Worm (Caenorhabditis elegans) whole organism, L1 larva: ENCODE results near the gene ZK867.2.

Source experiments
- C04F5.9 ChIP-seq: sonication (generic microtip); optimal IDR thresholded peaks from 2 replicates; lab custom pipeline; 2016; ENCODE audit warnings: missing genetic modification characterization, missing compliant biosample characterization
- C34B4.2 ChIP-seq: sonication (generic microtip); optimal IDR thresholded peaks from 2 replicates; lab custom pipeline; 2017; ENCODE audit warnings: mild to moderate bottlenecking, missing genetic modification characterization, missing compliant biosample characterization
- Y116A8C.19 ChIP-seq: sonication (generic microtip); optimal IDR thresholded peaks from 2 replicates; lab custom pipeline; 2016; ENCODE audit warnings: missing compliant biosample characterization, missing genetic modification characterization, borderline replicate concordance
- ceh-63 ChIP-seq: fragments of 200-800 bp; sonication (Bioruptor generic); optimal IDR thresholded peaks from 2 replicates; lab custom pipeline; 2018; ENCODE audit warnings: mild to moderate bottlenecking, missing genetic modification characterization, missing compliant biosample characterization
- ceh-8 ChIP-seq: fragments of 200-800 bp; sonication (Bioruptor generic); optimal IDR thresholded peaks from 2 replicates; lab custom pipeline; 2018; ENCODE audit warnings: mild to moderate bottlenecking, missing genetic modification characterization, moderate library complexity, missing compliant biosample characterization
- dpl-1 ChIP-seq, 3 experiments: fragments of 150-350 bp in 2 of 3; sonication (generic microtip) in 1 of 3; optimal IDR thresholded peaks; 2 replicates each; lab custom pipeline; 2014 to 2017; ENCODE audit warnings: missing biosample characterization in 3 of 3, missing genetic modification characterization in 3 of 3, missing genetic modification reagents in 3 of 3
- dsc-1 ChIP-seq: sonication (generic microtip); optimal IDR thresholded peaks from 2 replicates; lab custom pipeline; 2016; ENCODE audit warnings: mild to moderate bottlenecking, missing genetic modification characterization, missing compliant biosample characterization
- efl-3 ChIP-seq: fragments of 200-800 bp; sonication (Bioruptor generic); optimal IDR thresholded peaks from 2 replicates; lab custom pipeline; 2018; ENCODE audit warnings: mild to moderate bottlenecking, missing genetic modification characterization, missing compliant biosample characterization
- egl-27 ChIP-seq, 2 experiments: fragments of 150-350 bp in 1 of 2; sonication (generic microtip); optimal IDR thresholded peaks; 3 replicates each; lab custom pipeline; 2017 to 2018; ENCODE audit warnings: missing biosample characterization in 2 of 2, missing genetic modification characterization in 2 of 2, missing genetic modification reagents in 2 of 2
- elt-2 ChIP-seq: sonication (generic microtip); optimal IDR thresholded peaks from 2 replicates; lab custom pipeline; 2016; ENCODE audit warnings: missing genetic modification characterization, mild to moderate bottlenecking, inconsistent platforms, missing compliant biosample characterization, missing genetic modification reagents
- elt-3 ChIP-seq, 6 experiments: fragments of 150-350 bp in 1 of 6; sonication (generic microtip); optimal IDR thresholded peaks; 2 replicates each; lab custom pipeline; 2017 to 2018; ENCODE audit warnings: missing biosample characterization in 6 of 6, missing genetic modification characterization in 6 of 6, inconsistent platforms in 1 of 6
- ets-5 ChIP-seq: fragments of 200-800 bp; sonication (Bioruptor generic); IDR thresholded peaks from 2 replicates; pipeline ENCODE4 v1.3.6; 2022; ENCODE audit warnings: missing genetic modification characterization, missing compliant biosample characterization
- fkh-4 ChIP-seq: sonication (generic microtip); optimal IDR thresholded peaks from 2 replicates; lab custom pipeline; 2016; ENCODE audit warnings: missing compliant biosample characterization, missing genetic modification characterization, borderline replicate concordance
- fos-1 ChIP-seq: fragments of 150-350 bp; optimal IDR thresholded peaks from 2 replicates; lab custom pipeline; 2014; ENCODE audit warnings: missing biosample characterization, missing genetic modification characterization
- grh-1 ChIP-seq: fragments of 200-800 bp; sonication (Bioruptor generic); IDR thresholded peaks from 2 replicates; pipeline ENCODE4 v1.3.6; 2022; ENCODE audit warnings: missing genetic modification reagents, missing genetic modification characterization, missing compliant biosample characterization
- irx-1 ChIP-seq: sonication (generic microtip); optimal IDR thresholded peaks from 2 replicates; lab custom pipeline; 2016; ENCODE audit warnings: missing genetic modification characterization, missing compliant biosample characterization
- isw-1 ChIP-seq: fragments of 200-800 bp; sonication (Bioruptor generic); IDR thresholded peaks from 2 replicates; pipeline ENCODE4 v1.3.6; 2022; ENCODE audit warnings: missing genetic modification characterization, missing compliant biosample characterization
- lin-15B ChIP-seq: fragments of 150-350 bp; sonication (generic microtip); optimal IDR thresholded peaks from 3 replicates; lab custom pipeline; 2014; ENCODE audit warnings: missing biosample characterization, missing genetic modification characterization
- lin-35 ChIP-seq, 2 experiments: fragments of 150-350 bp; optimal IDR thresholded peaks; 2 replicates each; lab custom pipeline; 2014; ENCODE audit warnings: missing biosample characterization in 2 of 2, missing genetic modification characterization in 2 of 2, missing genetic modification reagents in 2 of 2
- lsy-2 ChIP-seq, 2 experiments: fragments of 150-350 bp; optimal IDR thresholded peaks; 2 replicates each; lab custom pipeline; 2014; ENCODE audit warnings: missing biosample characterization in 2 of 2, missing genetic modification characterization in 2 of 2
- mab-9 ChIP-seq: fragments of 200-800 bp; sonication (Bioruptor generic); IDR thresholded peaks from 2 replicates; pipeline ENCODE4 v1.3.6; 2022; ENCODE audit warnings: missing genetic modification reagents, missing genetic modification characterization, missing compliant biosample characterization
- mdl-1 ChIP-seq, 2 experiments: fragments of 150-350 bp; optimal IDR thresholded peaks; 2 replicates each; lab custom pipeline; 2014 to 2017; ENCODE audit warnings: missing biosample characterization in 2 of 2, missing genetic modification characterization in 2 of 2, inconsistent platforms in 1 of 2
- mef-2 ChIP-seq: fragments of 150-350 bp; optimal IDR thresholded peaks from 2 replicates; lab custom pipeline; 2014; ENCODE audit warnings: missing biosample characterization, missing genetic modification characterization
- nhr-20 ChIP-seq: sonication (generic microtip); optimal IDR thresholded peaks from 2 replicates; lab custom pipeline; 2016; ENCODE audit warnings: mild to moderate bottlenecking, missing genetic modification characterization, missing compliant biosample characterization
- nhr-237 ChIP-seq: fragments of 150-350 bp; optimal IDR thresholded peaks from 2 replicates; lab custom pipeline; 2014; ENCODE audit warnings: missing biosample characterization, missing genetic modification characterization
- nhr-28 ChIP-seq: fragments of 150-350 bp; optimal IDR thresholded peaks from 2 replicates; lab custom pipeline; 2014; ENCODE audit warnings: missing biosample characterization, missing genetic modification characterization
- nhr-76 ChIP-seq: sonication (generic microtip); optimal IDR thresholded peaks from 2 replicates; lab custom pipeline; 2017; ENCODE audit warnings: missing biosample characterization, missing genetic modification characterization
- nhr-77 ChIP-seq: fragments of 150-350 bp; optimal IDR thresholded peaks from 2 replicates; lab custom pipeline; 2014; ENCODE audit warnings: missing biosample characterization, missing genetic modification characterization
- nhr-90 ChIP-seq: sonication (generic microtip); optimal IDR thresholded peaks from 2 replicates; lab custom pipeline; 2016; ENCODE audit warnings: mild to moderate bottlenecking, missing genetic modification characterization, missing compliant biosample characterization; ENCODE audit not compliant: poor library complexity
- pag-3 ChIP-seq: sonication (generic microtip); optimal IDR thresholded peaks from 2 replicates; lab custom pipeline; 2017; ENCODE audit warnings: missing genetic modification characterization, mild to moderate bottlenecking, missing compliant biosample characterization, antibody characterized with exemption, borderline replicate concordance; ENCODE audit not compliant: insufficient read depth
- pax-3 ChIP-seq: fragments of 200-800 bp; sonication (Bioruptor generic); optimal IDR thresholded peaks from 2 replicates; lab custom pipeline; 2018; ENCODE audit warnings: mild to moderate bottlenecking, missing genetic modification characterization, moderate library complexity, missing compliant biosample characterization
- pqm-1 ChIP-seq: sonication (generic microtip); optimal IDR thresholded peaks from 3 replicates; lab custom pipeline; 2017; ENCODE audit warnings: missing biosample characterization, missing genetic modification characterization
- rnt-1 ChIP-seq: sonication (generic microtip); optimal IDR thresholded peaks from 2 replicates; lab custom pipeline; 2016; ENCODE audit warnings: mild to moderate bottlenecking, missing genetic modification characterization, moderate library complexity, missing compliant biosample characterization
- skn-1 ChIP-seq: fragments of 150-350 bp; optimal IDR thresholded peaks from 2 replicates; lab custom pipeline; 2014; ENCODE audit warnings: missing biosample characterization, missing genetic modification characterization
- snu-23 ChIP-seq: sonication (generic microtip); optimal IDR thresholded peaks from 2 replicates; lab custom pipeline; 2016; ENCODE audit warnings: missing genetic modification characterization, missing compliant biosample characterization
- sox-4 ChIP-seq: sonication (generic microtip); optimal IDR thresholded peaks from 2 replicates; lab custom pipeline; 2016; ENCODE audit warnings: missing genetic modification characterization, missing compliant biosample characterization
- sptf-1 ChIP-seq: fragments of 150-350 bp; optimal IDR thresholded peaks from 2 replicates; lab custom pipeline; 2014; ENCODE audit warnings: missing biosample characterization, missing genetic modification characterization
- sup-37 ChIP-seq: fragments of 200-800 bp; sonication (Bioruptor generic); optimal IDR thresholded peaks from 2 replicates; lab custom pipeline; 2018; ENCODE audit warnings: mild to moderate bottlenecking, missing genetic modification characterization, missing compliant biosample characterization
- tlp-1 ChIP-seq: fragments of 150-350 bp; optimal IDR thresholded peaks from 2 replicates; lab custom pipeline; 2014; ENCODE audit warnings: missing biosample characterization, missing genetic modification characterization
- unc-30 ChIP-seq: sonication (generic microtip); optimal IDR thresholded peaks from 2 replicates; lab custom pipeline; 2017; ENCODE audit warnings: missing biosample characterization, missing genetic modification characterization
- unc-62 ChIP-seq: fragments of 150-350 bp; optimal IDR thresholded peaks from 2 replicates; lab custom pipeline; 2014; ENCODE audit warnings: missing biosample characterization, missing genetic modification reagents, missing genetic modification characterization
- unc-98 ChIP-seq: fragments of 200-800 bp; sonication (Bioruptor generic); IDR thresholded peaks from 2 replicates; pipeline ENCODE4 v1.3.6; 2022; ENCODE audit warnings: missing genetic modification characterization, missing compliant biosample characterization
- vab-15 ChIP-seq: sonication (generic microtip); optimal IDR thresholded peaks from 2 replicates; lab custom pipeline; 2017; ENCODE audit warnings: missing genotype, mild to moderate bottlenecking, missing genetic modification characterization, missing compliant biosample characterization
- ztf-11 ChIP-seq, 2 experiments: sonication (generic microtip); optimal IDR thresholded peaks; 2 replicates each; lab custom pipeline; 2016 to 2017; ENCODE audit warnings: missing genetic modification characterization in 2 of 2, missing biosample characterization in 1 of 2, missing compliant biosample characterization in 1 of 2

ZK867.2 gene

DNA sequence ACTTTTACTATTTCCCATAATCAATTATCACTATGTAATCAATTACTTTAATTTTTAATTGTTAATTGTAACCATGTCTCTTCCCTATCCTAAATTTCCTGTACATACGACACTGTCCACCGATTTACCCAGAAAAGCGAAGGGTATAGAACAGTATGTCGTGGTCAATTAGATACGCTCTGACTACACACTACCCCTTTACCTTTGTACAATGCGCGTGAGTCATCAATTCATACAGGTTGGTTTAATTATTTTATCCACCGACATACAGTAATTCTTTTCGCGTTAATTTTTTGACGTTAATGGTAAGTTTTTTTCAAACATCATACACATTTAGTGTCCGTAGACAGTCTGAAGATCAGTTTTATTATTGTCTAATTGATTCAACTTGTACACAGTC lies 24.9 kb upstream of the ZK867.2 start (continued):
- peak; percentile 89 for TF ChIP-seq grh-1 (GFP tag; lab: Robert Waterston, UW)
- TF ChIP-seq mef-2 (tag; lab: Kevin White, UChicago) = peak; percentile 29
- TF ChIP-seq sptf-1 (tag; lab: Kevin White, UChicago) = no peak
- peak; percentile 17 for TF ChIP-seq pqm-1 (tag; lab: Kevin White, UChicago)
- TF ChIP-seq pag-3 (tag; lab: Kevin White, UChicago) = no peak
- no peak for TF ChIP-seq fkh-4
- peak; percentile 99 for TF ChIP-seq nhr-90
- no peak for TF ChIP-seq ceh-63 (GFP tag; lab: Kevin White, UChicago)
- TF ChIP-seq skn-1 = peak; percentile 90

DNA sequence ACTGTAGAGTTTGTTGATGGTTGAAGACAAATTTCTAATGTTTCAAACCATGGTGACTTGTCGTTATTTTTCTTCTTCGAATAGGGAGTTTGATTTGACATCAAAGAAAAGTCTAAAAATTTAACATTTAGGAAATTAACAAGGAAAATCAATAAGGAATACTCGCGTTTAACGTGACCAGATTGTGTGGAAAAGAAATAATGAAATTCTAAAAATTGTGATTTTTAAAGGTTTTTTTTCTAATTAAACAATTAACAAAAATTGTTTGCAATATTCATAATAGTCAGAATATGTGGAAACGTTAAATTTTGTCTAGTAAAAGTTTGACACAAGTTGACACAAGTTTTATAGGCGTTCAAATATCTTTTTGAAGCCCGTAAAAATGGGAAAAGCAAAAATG lies 18.9 kb upstream of the ZK867.2 start, which contains the start of gene C55B6.4:
Gene C55B6.4 (minus strand): TSS at position 101 of the 400 bp plus-strand sequence.
- TF ChIP-seq dsc-1 (tag; lab: Kevin White, UChicago) (no peak), lin-15B (tag; lab: Kevin White, UChicago) (no peak), elt-2 (tag; lab: Kevin White, UChicago) (no peak), ztf-11 (tag; optimal IDR thresholded peaks at IDR 0.05; lab: Kevin White, UChicago) (no peak), sup-37 (GFP tag; lab: Kevin White, UChicago) (no peak)

DNA sequence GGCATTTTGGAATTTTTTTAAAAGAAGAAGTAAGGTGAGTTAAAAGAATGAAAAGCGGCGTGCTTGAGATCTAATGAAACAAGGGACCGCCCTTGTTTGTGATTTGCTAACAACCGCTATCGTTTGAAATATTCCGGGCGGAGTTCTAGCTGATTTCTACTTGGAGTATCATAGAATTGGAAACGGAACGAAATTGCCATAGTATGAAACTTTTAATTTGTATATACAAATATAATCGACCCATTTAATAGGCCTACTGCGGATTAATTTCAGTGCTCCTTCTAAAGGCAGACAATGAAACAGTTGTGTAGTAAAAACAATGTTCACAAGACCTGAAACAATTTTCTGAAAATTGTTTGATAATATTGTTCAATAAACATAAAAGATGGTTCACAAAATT lies 14.6 kb upstream of the ZK867.2 start, which contains the start of gene C55B6.7:
Gene C55B6.7 (minus strand): TSS at position 101 of the 400 bp plus-strand sequence.
- no peak for TF ChIP-seq lin-15B (tag; lab: Kevin White, UChicago)
- TF ChIP-seq nhr-237 (tag; lab: Kevin White, UChicago) = no peak
- TF ChIP-seq ceh-8 (GFP tag; lab: Kevin White, UChicago) = no peak
- TF ChIP-seq nhr-76 (tag; lab: Kevin White, UChicago) = no peak
- TF ChIP-seq snu-23 (GFP tag; lab: Kevin White, UChicago) = no peak
- TF ChIP-seq vab-15 (tag; lab: Kevin White, UChicago) = no peak
- TF ChIP-seq elt-3 (tag; optimal IDR thresholded peaks at IDR 0.05; lab: Kevin White, UChicago) = no peak
- no peak for TF ChIP-seq nhr-28 (tag; lab: Kevin White, UChicago)
- no peak for TF ChIP-seq C34B4.2 (tag; lab: Kevin White, UChicago)
- no peak for TF ChIP-seq unc-30
- TF ChIP-seq rnt-1 (tag; lab: Kevin White, UChicago) = no peak
- no peak for TF ChIP-seq fos-1 (tag; lab: Kevin White, UChicago)
- TF ChIP-seq dpl-1 (GFP tag; optimal IDR thresholded peaks at IDR 0.05; lab: Kevin White, UChicago) = no peak
- no peak for TF ChIP-seq dsc-1 (tag; lab: Kevin White, UChicago)
- TF ChIP-seq tlp-1 = no peak
- TF ChIP-seq egl-27 (tag; optimal IDR thresholded peaks at IDR 0.05; lab: Kevin White, UChicago) = no peak
- TF ChIP-seq C04F5.9 (tag; lab: Kevin White, UChicago) = no peak
- TF ChIP-seq, all 84 proteins: peak for 0

DNA sequence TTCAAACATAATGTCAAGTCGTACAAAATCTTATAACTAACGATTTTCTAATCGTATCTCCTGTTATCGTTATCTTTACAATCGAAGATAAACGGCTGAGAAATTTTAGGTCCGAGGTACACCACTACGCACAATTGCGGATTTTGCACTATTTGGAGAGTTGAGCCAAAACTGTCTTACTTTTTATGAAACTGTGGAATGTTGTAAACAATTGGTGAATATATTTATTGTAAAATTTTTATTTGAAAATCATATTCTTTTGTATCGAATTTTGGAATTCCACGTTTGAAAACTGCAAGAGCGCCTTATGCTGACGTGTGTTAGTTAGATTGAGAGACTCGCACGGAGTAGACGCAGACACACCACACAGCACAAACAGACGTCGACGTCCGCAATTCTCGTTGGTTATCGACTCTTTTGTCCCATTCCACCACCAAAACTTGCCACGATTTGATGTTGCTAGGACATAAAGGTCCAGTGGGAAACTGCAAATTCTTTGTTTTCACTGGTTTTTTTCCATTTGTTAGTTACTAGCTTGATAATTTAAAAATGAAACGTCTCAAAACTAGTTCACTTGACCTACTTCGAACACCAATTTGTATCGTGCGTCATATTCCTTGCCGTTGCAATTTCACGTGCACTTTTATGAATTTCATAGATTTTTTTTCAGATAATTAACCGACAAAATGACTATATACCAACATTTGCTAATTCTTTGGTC lies 12.5 kb upstream of the ZK867.2 start, which contains the start of gene dnj-7:
Gene dnj-7 (plus strand): TSS at position 671 of the 721 bp plus-strand sequence.
- TF ChIP-seq fos-1 (tag; lab: Kevin White, UChicago) (no peak), isw-1 (no peak), unc-98 (no peak), dsc-1 (tag; lab: Kevin White, UChicago) (peak; percentile 13), nhr-77 (tag; lab: Kevin White, UChicago) (no peak), lin-35 (GFP tag; optimal IDR thresholded peaks at IDR 0.05; lab: Kevin White, UChicago) (no peak), rnt-1 (tag; lab: Kevin White, UChicago) (no peak), lsy-2 (tag; optimal IDR thresholded peaks at IDR 0.05; lab: Kevin White, UChicago) (peak in 1 of 2 experiments; percentile 42), Y116A8C.19 (tag; lab: Kevin White, UChicago) (no peak), pax-3 (tag; lab: Kevin White, UChicago) (no peak), efl-3 (GFP tag; lab: Kevin White, UChicago) (no peak), mab-9 (GFP tag; lab: Robert Waterston, UW) (no peak), irx-1 (tag; lab: Kevin White, UChicago) (peak; percentile 10), fkh-4 (no peak), unc-62 (GFP tag; lab: Kevin White, UChicago) (no peak), unc-30 (no peak), sox-4 (tag; lab: Kevin White, UChicago) (peak; percentile 8), ets-5 (GFP tag; lab: Robert Waterston, UW) (no peak), pag-3 (tag; lab: Kevin White, UChicago) (no peak), nhr-20 (tag; lab: Kevin White, UChicago) (peak; percentile 66), mef-2 (tag; lab: Kevin White, UChicago) (no peak), mdl-1 (tag; optimal IDR thresholded peaks at IDR 0.05; lab: Kevin White, UChicago) (no peak), nhr-28 (tag; lab: Kevin White, UChicago) (no peak)
